Fruit fly (Drosophila melanogaster) whole organism, embryonic: ENCODE results near the gene shv.

Experiments
- Aef1 ChIP-seq: fragments of 200-800 bp; sonication (Bioruptor generic); IDR thresholded peaks from 3 replicates; pipeline ENCODE4 v1.3.6; 2022; ENCODE audit warnings: missing biosample characterization, missing genetic modification characterization
- B-H1 ChIP-seq: fragments of 200-800 bp; sonication (Bioruptor generic); IDR thresholded peaks from 3 replicates; pipeline ENCODE4 v1.3.6; 2022; ENCODE audit warnings: missing biosample characterization, missing genetic modification characterization
- CG11085 ChIP-seq: fragments of 200-800 bp; sonication (Bioruptor generic); IDR thresholded peaks from 2 replicates; pipeline ENCODE4 v1.3.6; 2022; ENCODE audit warnings: missing biosample characterization, missing genetic modification characterization
- CG15269 ChIP-seq: fragments of 200-800 bp; sonication (Bioruptor generic); optimal IDR thresholded peaks from 2 replicates; lab custom pipeline; 2018; ENCODE audit warnings: missing biosample characterization, mild to moderate bottlenecking, missing genetic modification characterization, moderate library complexity
- CG15514 ChIP-seq: fragments of 200-800 bp; sonication (Bioruptor generic); optimal IDR thresholded peaks from 3 replicates; lab custom pipeline; 2017; ENCODE audit warnings: missing biosample characterization, missing genetic modification characterization, mild to moderate bottlenecking, moderate library complexity, missing genetic modification reagents
- CG1602 ChIP-seq: fragments of 200-800 bp; sonication (Bioruptor generic); optimal IDR thresholded peaks from 3 replicates; lab custom pipeline; 2016; ENCODE audit warnings: missing biosample characterization, missing genetic modification characterization
- CG16779 ChIP-seq: fragments of 200-800 bp; sonication (Bioruptor generic); IDR thresholded peaks from 2 replicates; pipeline ENCODE4 v1.3.6; 2022; ENCODE audit warnings: missing biosample characterization, missing genetic modification characterization
- CG2889 ChIP-seq: fragments of 200-800 bp; sonication (Bioruptor generic); IDR thresholded peaks from 3 replicates; pipeline ENCODE4 v1.3.6; 2022; ENCODE audit warnings: missing biosample characterization, missing genetic modification characterization
- CG31441 ChIP-seq: fragments of 200-800 bp; sonication (Bioruptor generic); IDR thresholded peaks from 2 replicates; pipeline ENCODE4 v1.3.6; 2022; ENCODE audit warnings: missing biosample characterization, missing genetic modification characterization
- CG34376 ChIP-seq: fragments of 200-800 bp; sonication (Bioruptor generic); optimal IDR thresholded peaks from 2 replicates; lab custom pipeline; 2018; ENCODE audit warnings: missing biosample characterization, mild to moderate bottlenecking, missing genetic modification characterization
- CG4360 ChIP-seq: fragments of 200-800 bp; sonication (Bioruptor generic); IDR thresholded peaks from 2 replicates; pipeline ENCODE4 v1.3.6; 2022; ENCODE audit warnings: missing biosample characterization, missing genetic modification characterization
- CG43689 ChIP-seq: fragments of 200-800 bp; sonication (Bioruptor generic); IDR thresholded peaks from 2 replicates; pipeline ENCODE4 v1.3.6; 2022; ENCODE audit warnings: missing biosample characterization, missing genetic modification characterization
- CG6175 ChIP-seq: fragments of 200-800 bp; sonication (Bioruptor generic); IDR thresholded peaks from 3 replicates; pipeline ENCODE4 v1.3.6; 2022; ENCODE audit warnings: missing biosample characterization, missing genetic modification characterization
- CG6765 ChIP-seq: fragments of 200-800 bp; sonication (Bioruptor generic); optimal IDR thresholded peaks from 3 replicates; lab custom pipeline; 2017; ENCODE audit warnings: missing biosample characterization, mild to moderate bottlenecking, missing genetic modification characterization
- CG7556 ChIP-seq: fragments of 200-800 bp; sonication (Bioruptor generic); optimal IDR thresholded peaks from 2 replicates; lab custom pipeline; 2017; ENCODE audit warnings: missing biosample characterization, mild to moderate bottlenecking, missing genetic modification characterization
- CG9932 ChIP-seq: fragments of 200-800 bp; sonication (Bioruptor generic); IDR thresholded peaks from 2 replicates; pipeline ENCODE4 v1.3.6; 2022; ENCODE audit warnings: missing biosample characterization, missing genetic modification characterization
- Deaf1 ChIP-seq: fragments of 200-800 bp; optimal IDR thresholded peaks from 3 replicates; lab custom pipeline; 2019; ENCODE audit warnings: missing biosample characterization, mild to moderate bottlenecking, missing genetic modification characterization, moderate library complexity
- Drgx ChIP-seq: fragments of 200-800 bp; sonication (Bioruptor generic); IDR thresholded peaks from 2 replicates; pipeline ENCODE4 v1.3.6; 2022; ENCODE audit warnings: missing biosample characterization, missing genetic modification characterization
- ERR ChIP-seq: fragments of 200-800 bp; sonication (Bioruptor generic); optimal IDR thresholded peaks from 2 replicates; lab custom pipeline; 2016; ENCODE audit warnings: missing biosample characterization, missing genetic modification characterization
- HLH54F ChIP-seq: fragments of 200-800 bp; sonication (Bioruptor generic); optimal IDR thresholded peaks from 3 replicates; lab custom pipeline; 2016; ENCODE audit warnings: missing biosample characterization, missing genetic modification characterization
- Hand ChIP-seq: fragments of 200-800 bp; sonication (Bioruptor generic); optimal IDR thresholded peaks from 2 replicates; lab custom pipeline; 2017; ENCODE audit warnings: mild to moderate bottlenecking, missing biosample characterization, missing genetic modification reagents, missing genetic modification characterization
- Hsf ChIP-seq: fragments of 200-800 bp; sonication (Bioruptor generic); optimal IDR thresholded peaks from 3 replicates; lab custom pipeline; 2016; ENCODE audit warnings: missing biosample characterization, missing genetic modification characterization
- Lim3 ChIP-seq: fragments of 200-800 bp; sonication (Bioruptor generic); IDR thresholded peaks from 2 replicates; pipeline ENCODE4 v1.3.6; 2022; ENCODE audit warnings: missing biosample characterization, missing genetic modification characterization
- NfI ChIP-seq: fragments of 200-800 bp; sonication (Bioruptor generic); optimal IDR thresholded peaks from 3 replicates; lab custom pipeline; 2018; ENCODE audit warnings: missing biosample characterization, mild to moderate bottlenecking, missing genetic modification characterization, moderate library complexity
- Opbp ChIP-seq: fragments of 200-800 bp; sonication (Bioruptor generic); IDR thresholded peaks from 3 replicates; pipeline ENCODE4 v1.3.6; 2022; ENCODE audit warnings: missing biosample characterization, missing genetic modification characterization; ENCODE audit not compliant: partially characterized antibody
- Side ChIP-seq: fragments of 200-800 bp; sonication (Bioruptor generic); optimal IDR thresholded peaks from 2 replicates; lab custom pipeline; 2016; ENCODE audit warnings: missing biosample characterization, missing genetic modification characterization
- Sry-δ ChIP-seq: fragments of 200-800 bp; sonication (Bioruptor generic); optimal IDR thresholded peaks from 2 replicates; lab custom pipeline; 2016; ENCODE audit warnings: missing biosample characterization, missing genetic modification characterization
- TFAM ChIP-seq: fragments of 200-800 bp; sonication (Bioruptor generic); optimal IDR thresholded peaks from 2 replicates; lab custom pipeline; 2017; ENCODE audit warnings: missing biosample characterization, missing genetic modification characterization, inconsistent platforms
- Xbp1 ChIP-seq: fragments of 200-800 bp; sonication (Bioruptor generic); optimal IDR thresholded peaks from 3 replicates; lab custom pipeline; 2016; ENCODE audit warnings: missing biosample characterization, mild to moderate bottlenecking, missing genetic modification characterization
- abd-A ChIP-seq: fragments of 200-800 bp; sonication (Bioruptor generic); optimal IDR thresholded peaks from 3 replicates; lab custom pipeline; 2019; ENCODE audit warnings: missing biosample characterization, mild to moderate bottlenecking, missing genetic modification characterization, moderate library complexity
- ase ChIP-seq: fragments of 200-800 bp; sonication (Bioruptor generic); IDR thresholded peaks from 3 replicates; pipeline ENCODE4 v1.3.6; 2022; ENCODE audit warnings: missing biosample characterization, missing genetic modification characterization
- ash1 ChIP-seq: fragments of 200-800 bp; sonication (Bioruptor generic); optimal IDR thresholded peaks from 2 replicates; lab custom pipeline; 2018; ENCODE audit warnings: missing biosample characterization, mild to moderate bottlenecking, missing genetic modification characterization
- ci ChIP-seq: fragments of 200-800 bp; sonication (Bioruptor generic); IDR thresholded peaks from 3 replicates; pipeline ENCODE4 v1.3.6; 2022; ENCODE audit warnings: missing biosample characterization, missing genetic modification characterization
- crc ChIP-seq: fragments of 200-800 bp; sonication (Bioruptor generic); optimal IDR thresholded peaks from 2 replicates; lab custom pipeline; 2016; ENCODE audit warnings: missing biosample characterization, missing genetic modification characterization
- danr ChIP-seq: fragments of 200-800 bp; sonication (Bioruptor generic); IDR thresholded peaks from 2 replicates; pipeline ENCODE4 v1.3.6; 2022; ENCODE audit warnings: missing biosample characterization, missing genetic modification characterization
- disco-r ChIP-seq: fragments of 200-800 bp; sonication (Bioruptor generic); optimal IDR thresholded peaks from 2 replicates; lab custom pipeline; 2016; ENCODE audit warnings: missing biosample characterization, missing genetic modification characterization
- emc ChIP-seq: fragments of 200-800 bp; sonication (Bioruptor generic); optimal IDR thresholded peaks from 2 replicates; lab custom pipeline; 2016; ENCODE audit warnings: missing biosample characterization, missing genetic modification characterization
- en ChIP-seq: fragments of 200-800 bp; sonication (Bioruptor generic); optimal IDR thresholded peaks from 2 replicates; lab custom pipeline; 2016; ENCODE audit warnings: missing biosample characterization, missing genetic modification characterization
- fd3F ChIP-seq: fragments of 200-800 bp; sonication (Bioruptor generic); optimal IDR thresholded peaks from 2 replicates; lab custom pipeline; 2018; ENCODE audit warnings: missing biosample characterization, mild to moderate bottlenecking, missing genetic modification characterization, moderate library complexity
- fru ChIP-seq: fragments of >200 bp; optimal IDR thresholded peaks from 2 replicates; lab custom pipeline; 2017
- ftz-f1 ChIP-seq: fragments of 200-800 bp; sonication (Bioruptor generic); optimal IDR thresholded peaks from 2 replicates; lab custom pipeline; 2016; ENCODE audit warnings: missing biosample characterization, missing genetic modification characterization
- fu2 ChIP-seq: fragments of 200-800 bp; sonication (Bioruptor generic); optimal IDR thresholded peaks from 2 replicates; lab custom pipeline; 2016; ENCODE audit warnings: missing biosample characterization, missing genetic modification characterization
- gt ChIP-seq: fragments of 200-800 bp; sonication (Bioruptor generic); IDR thresholded peaks from 2 replicates; pipeline ENCODE4 v1.3.6; 2022; ENCODE audit warnings: missing biosample characterization, missing genetic modification characterization
- hb ChIP-seq: fragments of 200-800 bp; sonication (Bioruptor generic); IDR thresholded peaks from 3 replicates; pipeline ENCODE4 v1.3.6; 2022; ENCODE audit warnings: missing biosample characterization, missing genetic modification characterization; ENCODE audit not compliant: partially characterized antibody
- p53 ChIP-seq: fragments of 200-800 bp; sonication (Bioruptor generic); optimal IDR thresholded peaks from 2 replicates; lab custom pipeline; 2016; ENCODE audit warnings: missing biosample characterization, missing genetic modification characterization
- peb ChIP-seq: fragments of 200-800 bp; sonication (Bioruptor generic); IDR thresholded peaks from 2 replicates; pipeline ENCODE4 v1.3.6; 2022; ENCODE audit warnings: missing biosample characterization, missing genetic modification characterization
- sens-2 ChIP-seq: fragments of 200-800 bp; sonication (Bioruptor generic); IDR thresholded peaks from 2 replicates; pipeline ENCODE4 v1.3.6; 2022; ENCODE audit warnings: missing biosample characterization, missing genetic modification characterization
- seq ChIP-seq: fragments of 200-800 bp; sonication (Bioruptor generic); IDR thresholded peaks from 2 replicates; pipeline ENCODE4 v1.3.6; 2022; ENCODE audit warnings: missing biosample characterization, missing genetic modification characterization
- so ChIP-seq: fragments of 200-800 bp; sonication (Bioruptor generic); IDR thresholded peaks from 3 replicates; pipeline ENCODE4 v1.3.6; 2022; ENCODE audit warnings: missing biosample characterization, missing genetic modification characterization
- tx ChIP-seq: fragments of 200-800 bp; sonication (Bioruptor generic); optimal IDR thresholded peaks from 2 replicates; lab custom pipeline; 2016; ENCODE audit warnings: missing biosample characterization, missing genetic modification characterization
- usp ChIP-seq: fragments of >200 bp; optimal IDR thresholded peaks from 2 replicates; lab custom pipeline; 2017; ENCODE audit warnings: missing biosample characterization, missing genetic modification characterization
- zen ChIP-seq: fragments of 200-800 bp; sonication (Bioruptor generic); optimal IDR thresholded peaks from 3 replicates; lab custom pipeline; 2018; ENCODE audit warnings: missing biosample characterization, mild to moderate bottlenecking, missing genetic modification characterization, moderate library complexity

The shv gene

DNA sequence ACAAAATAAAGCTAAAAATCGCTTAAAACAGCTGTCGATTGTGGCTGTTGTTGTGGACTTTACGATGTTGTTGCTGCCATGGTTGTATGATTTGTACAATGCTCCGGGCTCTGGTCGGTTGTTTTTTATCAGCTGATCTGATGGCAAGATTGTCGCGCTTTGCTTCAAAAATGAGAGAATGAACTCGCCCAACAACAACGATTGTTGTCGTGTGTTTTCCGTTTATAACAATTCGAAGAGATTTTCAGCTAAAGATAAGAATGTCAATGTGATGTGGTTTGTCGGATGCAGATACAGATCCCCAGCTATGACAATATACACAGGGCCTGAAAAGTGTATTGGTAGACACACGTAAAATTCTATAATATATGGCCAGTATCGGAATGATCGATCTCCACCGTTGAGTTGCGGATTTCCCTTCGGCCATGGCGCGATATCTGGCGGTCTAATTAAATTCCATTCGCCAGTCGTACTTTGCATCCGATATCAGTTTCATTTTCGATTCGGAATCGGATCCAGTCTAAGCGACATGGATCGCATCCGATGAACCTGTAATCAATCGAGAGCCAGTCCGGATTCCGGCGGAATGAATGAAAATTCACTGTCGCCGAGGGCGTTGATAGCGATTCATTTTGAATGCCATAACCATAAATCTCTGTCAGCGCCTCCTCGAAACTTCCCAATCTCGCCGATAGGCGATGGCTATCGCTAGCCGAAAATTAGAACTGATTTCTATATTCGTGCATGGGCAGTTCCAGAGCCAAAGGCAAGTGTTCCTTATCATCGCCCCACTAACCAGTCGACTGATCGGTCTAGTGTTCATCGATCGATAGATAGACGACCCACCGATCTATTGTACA lies 42.7 kb downstream of the shv start (continued):
- TF ChIP-seq ash1 (GFP tag; lab: Kevin White, UChicago) (no peak), Opbp (no peak), CG43689 (GFP tag; lab: Robert Waterston, UW) (no peak), en (no peak), peb (GFP tag; lab: Robert Waterston, UW) (no peak), so (GFP tag; lab: Robert Waterston, UW) (0 out of 3 replicates have a peak, but pooled peaks have one; percentile 34), crc (GFP tag; lab: Kevin White, UChicago) (no peak), Hsf (GFP tag; lab: Kevin White, UChicago) (no peak), gt (no peak), abd-A (tag; lab: Kevin White, UChicago) (no peak), CG2889 (GFP tag; lab: Robert Waterston, UW) (no peak), HLH54F (GFP tag; lab: Kevin White, UChicago) (no peak), Sry-δ (GFP tag; lab: Kevin White, UChicago) (no peak), CG15269 (tag; lab: Kevin White, UChicago) (peak; percentile 6), tx (GFP tag; lab: Kevin White, UChicago) (no peak), Hand (GFP tag; lab: Kevin White, UChicago) (no peak), CG9932 (GFP tag; lab: Robert Waterston, UW) (no peak), fru (lab: Kevin White, UChicago) (no peak), NfI (GFP tag; lab: Kevin White, UChicago) (no peak), Deaf1 (no peak), ase (no peak), fd3F (GFP tag; lab: Kevin White, UChicago) (no peak), CG31441 (GFP tag; lab: Robert Waterston, UW) (no peak), sens-2 (GFP tag; lab: Robert Waterston, UW) (peak; percentile 85), CG6175 (GFP tag; lab: Robert Waterston, UW) (no peak), CG7556 (GFP tag; lab: Kevin White, UChicago) (no peak), Lim3 (GFP tag; lab: Robert Waterston, UW) (no peak), CG4360 (GFP tag; lab: Robert Waterston, UW) (peak; percentile 51; the same call in 1 of the 2 replicates), Aef1 (no peak), CG34376 (peak; percentile 81), zen (no peak), CG1602 (no peak), ERR (no peak), Side (GFP tag; lab: Kevin White, UChicago) (no peak), fu2 (GFP tag; lab: Kevin White, UChicago) (no peak), CG6765 (GFP tag; lab: Kevin White, UChicago) (no peak), seq (GFP tag; lab: Robert Waterston, UW) (no peak), CG16779 (GFP tag; lab: Robert Waterston, UW) (no peak), ci (GFP tag; lab: Robert Waterston, UW) (0 out of 3 replicates have a peak, but pooled peaks have one; percentile 31), ftz-f1 (GFP tag; lab: Kevin White, UChicago) (peak; percentile 17), Xbp1 (GFP tag; lab: Kevin White, UChicago) (no peak), hb (GFP tag; lab: Robert Waterston, UW) (no peak), Drgx (GFP tag; lab: Robert Waterston, UW) (no peak), CG15514 (GFP tag; lab: Kevin White, UChicago) (no peak), emc (GFP tag; lab: Kevin White, UChicago) (no peak), TFAM (GFP tag; lab: Kevin White, UChicago) (no peak), usp (GFP tag; lab: Kevin White, UChicago) (no peak), danr (GFP tag; lab: Robert Waterston, UW) (no peak), B-H1 (GFP tag; lab: Robert Waterston, UW) (no peak), p53 (GFP tag; lab: Kevin White, UChicago) (no peak), disco-r (GFP tag; lab: Kevin White, UChicago) (no peak), CG11085 (GFP tag; lab: Robert Waterston, UW) (no peak)
